Fruit fly (Drosophila melanogaster): ENCODE measurements around the gene baz.

- peak; percentile 58 for TF ChIP-seq CG14711 (tag; optimal IDR thresholded peaks at IDR 0.05)
- TF ChIP-seq CG33017 (tag; optimal IDR thresholded peaks at IDR 0.05), result peak; percentile 6
- TF ChIP-seq Clk (GFP tag; optimal IDR thresholded peaks at IDR 0.05), result peak; percentile 58
- TF ChIP-seq toe (GFP tag; optimal IDR thresholded peaks at IDR 0.05), result peak; percentile 77
- TF ChIP-seq cic (GFP tag; optimal IDR thresholded peaks at IDR 0.05), result no peak
- TF ChIP-seq CG7101 (tag; optimal IDR thresholded peaks at IDR 0.05), result peak; percentile 85
These were observed 11.7 kb upstream of the baz start, which contains the start of gene RpS5a for dm6 chrX:17147983-17148637.

Data from whole organism, adult.